Worm (Caenorhabditis elegans) whole organism, late embryonic: ENCODE results near the gene C06G3.3.

Source experiments
- C38D4.7 ChIP-seq: fragments of 200-800 bp; sonication (Bioruptor generic); optimal IDR thresholded peaks from 2 replicates; lab custom pipeline; 2018; ENCODE audit warnings: mild to moderate bottlenecking, missing genetic modification characterization, moderate library complexity, missing compliant biosample characterization
- K02D7.2 ChIP-seq: sonication (generic microtip); optimal IDR thresholded peaks from 2 replicates; lab custom pipeline; 2017; ENCODE audit warnings: mild to moderate bottlenecking, missing genetic modification characterization, missing compliant biosample characterization
- K09A11.1 ChIP-seq: sonication (generic microtip); optimal IDR thresholded peaks from 2 replicates; lab custom pipeline; 2017; ENCODE audit warnings: antibody characterized with exemption, mild to moderate bottlenecking, missing genetic modification characterization, missing compliant biosample characterization; ENCODE audit not compliant: insufficient read depth
- Y22D7AL.16 ChIP-seq: sonication (generic microtip); optimal IDR thresholded peaks from 2 replicates; lab custom pipeline; 2016; ENCODE audit warnings: missing genetic modification characterization, missing compliant biosample characterization
- ceh-14 ChIP-seq: sonication (generic microtip); optimal IDR thresholded peaks from 2 replicates; lab custom pipeline; 2016; ENCODE audit warnings: missing genotype, missing genetic modification characterization, missing compliant biosample characterization
- ceh-18 ChIP-seq: sonication (generic microtip); optimal IDR thresholded peaks from 2 replicates; lab custom pipeline; 2016; ENCODE audit warnings: missing genetic modification characterization, missing compliant biosample characterization
- ceh-2 ChIP-seq: sonication (generic microtip); optimal IDR thresholded peaks from 2 replicates; lab custom pipeline; 2016; ENCODE audit warnings: missing genotype, missing genetic modification characterization, missing compliant biosample characterization
- ceh-30 ChIP-seq: fragments of 150-350 bp; optimal IDR thresholded peaks from 2 replicates; lab custom pipeline; 2014; ENCODE audit warnings: missing biosample characterization, missing genetic modification characterization
- ceh-31 ChIP-seq: sonication (generic microtip); optimal IDR thresholded peaks from 2 replicates; lab custom pipeline; 2016; ENCODE audit warnings: missing genetic modification characterization, missing compliant biosample characterization
- ceh-34 ChIP-seq: sonication (generic microtip); optimal IDR thresholded peaks from 2 replicates; lab custom pipeline; 2016; ENCODE audit warnings: mild to moderate bottlenecking, missing genetic modification characterization, missing compliant biosample characterization
- ceh-48 ChIP-seq: sonication (generic microtip); optimal IDR thresholded peaks from 2 replicates; lab custom pipeline; 2016; ENCODE audit warnings: missing genetic modification characterization, inconsistent platforms, missing compliant biosample characterization
- ceh-9 ChIP-seq: sonication (generic microtip); optimal IDR thresholded peaks from 2 replicates; lab custom pipeline; 2016; ENCODE audit warnings: mild to moderate bottlenecking, missing genetic modification characterization, inconsistent platforms, missing compliant biosample characterization
- dmd-4 ChIP-seq: sonication (generic microtip); optimal IDR thresholded peaks from 2 replicates; lab custom pipeline; 2016; ENCODE audit warnings: borderline replicate concordance, missing genetic modification characterization, missing compliant biosample characterization
- elt-2 ChIP-seq: sonication (generic microtip); optimal IDR thresholded peaks from 2 replicates; lab custom pipeline; 2016; ENCODE audit warnings: missing genetic modification reagents, missing genetic modification characterization, missing compliant biosample characterization
- elt-4 ChIP-seq: sonication (generic microtip); optimal IDR thresholded peaks from 2 replicates; lab custom pipeline; 2016; ENCODE audit warnings: missing genetic modification characterization, missing compliant biosample characterization
- ets-4 ChIP-seq: sonication (generic microtip); optimal IDR thresholded peaks from 2 replicates; lab custom pipeline; 2016; ENCODE audit warnings: missing genetic modification characterization, missing compliant biosample characterization
- fax-1 ChIP-seq: sonication (generic microtip); optimal IDR thresholded peaks from 2 replicates; lab custom pipeline; 2016; ENCODE audit warnings: missing genotype, missing genetic modification characterization, missing compliant biosample characterization
- fkh-6 ChIP-seq: sonication (generic microtip); optimal IDR thresholded peaks from 2 replicates; lab custom pipeline; 2016; ENCODE audit warnings: missing genetic modification characterization, missing compliant biosample characterization
- hlh-13 ChIP-seq: fragments of 200-800 bp; sonication (Bioruptor generic); optimal IDR thresholded peaks from 2 replicates; lab custom pipeline; 2018; ENCODE audit warnings: mild to moderate bottlenecking, missing genetic modification characterization, missing compliant biosample characterization
- hlh-15 ChIP-seq: sonication (generic microtip); optimal IDR thresholded peaks from 2 replicates; lab custom pipeline; 2016; ENCODE audit warnings: missing genetic modification characterization, missing compliant biosample characterization
- hlh-30 ChIP-seq: sonication (generic microtip); optimal IDR thresholded peaks from 2 replicates; lab custom pipeline; 2017; ENCODE audit warnings: antibody characterized with exemption, missing genetic modification characterization, missing compliant biosample characterization; ENCODE audit not compliant: insufficient read depth
- hlh-8 ChIP-seq: sonication (generic microtip); optimal IDR thresholded peaks from 2 replicates; lab custom pipeline; 2016; ENCODE audit warnings: missing genotype, missing genetic modification characterization, missing compliant biosample characterization
- lim-6 ChIP-seq: sonication (generic microtip); optimal IDR thresholded peaks from 2 replicates; lab custom pipeline; 2016; ENCODE audit warnings: missing genetic modification characterization, missing compliant biosample characterization
- madf-2 ChIP-seq: sonication (generic microtip); optimal IDR thresholded peaks from 2 replicates; lab custom pipeline; 2017; ENCODE audit warnings: missing genetic modification characterization, missing compliant biosample characterization
- nfya-1 ChIP-seq: sonication (generic microtip); optimal IDR thresholded peaks from 2 replicates; lab custom pipeline; 2017; ENCODE audit warnings: missing genetic modification characterization, mild to moderate bottlenecking, missing compliant biosample characterization, antibody characterized with exemption, moderate library complexity
- nhr-232 ChIP-seq: sonication (generic microtip); optimal IDR thresholded peaks from 2 replicates; lab custom pipeline; 2016; ENCODE audit warnings: missing genetic modification characterization, missing compliant biosample characterization
- npax-4 ChIP-seq: sonication (generic microtip); optimal IDR thresholded peaks from 2 replicates; lab custom pipeline; 2016; ENCODE audit warnings: missing genetic modification characterization, missing compliant biosample characterization
- pag-3 ChIP-seq: sonication (generic microtip); optimal IDR thresholded peaks from 2 replicates; lab custom pipeline; 2016; ENCODE audit warnings: missing compliant biosample characterization, missing genetic modification characterization, borderline replicate concordance
- pat-9 ChIP-seq: fragments of 200-800 bp; sonication (Bioruptor generic); optimal IDR thresholded peaks from 2 replicates; lab custom pipeline; 2018; ENCODE audit warnings: mild to moderate bottlenecking, missing genetic modification characterization, moderate library complexity, missing compliant biosample characterization
- pha-2 ChIP-seq: sonication (generic microtip); optimal IDR thresholded peaks from 2 replicates; lab custom pipeline; 2017; ENCODE audit warnings: mild to moderate bottlenecking, missing genetic modification characterization, missing compliant biosample characterization
- sox-2 ChIP-seq: fragments of 200-800 bp; sonication (Bioruptor generic); IDR thresholded peaks from 2 replicates; pipeline ENCODE4 v1.3.6; 2022; ENCODE audit warnings: missing genetic modification reagents, missing genetic modification characterization, missing compliant biosample characterization
- unc-42 ChIP-seq: sonication (generic microtip); optimal IDR thresholded peaks from 2 replicates; lab custom pipeline; 2016; ENCODE audit warnings: missing genotype, missing genetic modification characterization, missing compliant biosample characterization
- unc-55 ChIP-seq: sonication (generic microtip); optimal IDR thresholded peaks from 2 replicates; lab custom pipeline; 2017; ENCODE audit warnings: missing biosample characterization, missing genetic modification reagents, missing genetic modification characterization
- zip-5 ChIP-seq: sonication (generic microtip); optimal IDR thresholded peaks from 2 replicates; lab custom pipeline; 2016; ENCODE audit warnings: missing genetic modification characterization, missing compliant biosample characterization

C06G3.3 gene

ce11 chrIV:7016502-7016901 lies 19.4 kb upstream of the C06G3.3 start (continued):
- TF ChIP-seq hlh-8 (tag; lab: Kevin White, UChicago) (peak; percentile 2), C38D4.7 (GFP tag; lab: Kevin White, UChicago) (no peak), elt-4 (tag; lab: Kevin White, UChicago) (no peak), sox-2 (GFP tag; lab: Robert Waterston, UW) (no peak), nhr-232 (tag; lab: Kevin White, UChicago) (no peak), hlh-30 (tag; lab: Kevin White, UChicago) (peak; percentile 60), ceh-14 (no peak)
- TF ChIP-seq, all 69 proteins: peak for 9

DNA sequence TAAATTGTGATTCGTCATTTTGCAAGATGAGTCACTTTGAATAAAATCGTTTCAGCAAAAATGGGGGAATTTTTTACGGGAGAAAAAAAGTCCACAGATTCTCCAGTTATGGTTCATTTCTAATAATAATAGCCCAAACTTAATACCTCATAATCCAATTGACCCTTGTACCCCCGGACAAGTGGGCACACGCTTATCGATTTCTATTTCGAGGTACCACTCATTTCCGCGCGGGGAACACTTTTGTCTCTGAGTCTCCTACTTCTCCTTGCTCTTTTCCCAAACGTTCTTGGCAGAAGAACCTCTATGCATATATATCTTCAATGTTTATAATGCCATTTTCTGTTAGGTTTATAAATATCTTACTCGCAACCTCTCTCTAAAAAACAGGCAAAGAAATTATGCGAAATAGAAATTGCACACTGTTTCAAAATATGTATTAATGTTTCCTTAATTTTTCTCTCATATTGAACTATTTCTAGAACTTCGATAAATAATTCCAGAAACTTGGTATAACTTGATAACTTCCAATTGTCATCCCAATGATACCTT lies 18.7 kb upstream of the C06G3.3 start, which contains the start of gene gldi-4:
Gene gldi-4, plus strand, starts transcription at position 502 of the 552 bp plus-strand sequence.
- no peak for TF ChIP-seq ceh-31 (tag; lab: Kevin White, UChicago)
- TF ChIP-seq unc-42, result peak; percentile 22
- TF ChIP-seq ceh-48, result peak; percentile 69

DNA sequence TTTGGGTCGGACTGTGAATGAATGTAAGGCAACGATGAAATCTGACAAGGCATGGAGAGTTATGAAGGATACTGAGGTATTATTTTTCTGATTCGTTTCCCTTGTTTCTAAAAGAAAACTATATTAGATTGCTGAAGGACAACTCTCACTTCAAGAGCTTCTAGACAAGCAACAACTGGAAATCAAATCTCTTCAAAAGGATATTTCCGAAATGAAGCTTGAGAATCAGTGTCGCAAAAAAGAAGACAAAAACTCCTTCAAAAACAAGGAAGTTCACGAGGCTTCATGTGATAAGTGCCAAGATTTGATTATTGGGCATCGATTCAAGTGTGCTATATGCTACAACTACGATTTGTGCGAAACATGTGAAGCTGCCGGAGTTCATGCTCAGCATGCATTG lies 17.3 kb upstream of the C06G3.3 start:
- TF ChIP-seq K09A11.1 (tag; lab: Kevin White, UChicago), result no peak
- no peak for TF ChIP-seq nfya-1
- no peak for TF ChIP-seq elt-2 (tag; lab: Kevin White, UChicago)
- TF ChIP-seq unc-55 (GFP tag; lab: Kevin White, UChicago), result no peak
- no peak for TF ChIP-seq C38D4.7 (GFP tag; lab: Kevin White, UChicago)
- no peak for TF ChIP-seq npax-4 (tag; lab: Kevin White, UChicago)
- TF ChIP-seq pat-9 (tag; lab: Kevin White, UChicago), result no peak
- no peak for TF ChIP-seq pha-2 (tag; lab: Kevin White, UChicago)
- TF ChIP-seq pag-3 (tag; lab: Kevin White, UChicago), result no peak

DNA sequence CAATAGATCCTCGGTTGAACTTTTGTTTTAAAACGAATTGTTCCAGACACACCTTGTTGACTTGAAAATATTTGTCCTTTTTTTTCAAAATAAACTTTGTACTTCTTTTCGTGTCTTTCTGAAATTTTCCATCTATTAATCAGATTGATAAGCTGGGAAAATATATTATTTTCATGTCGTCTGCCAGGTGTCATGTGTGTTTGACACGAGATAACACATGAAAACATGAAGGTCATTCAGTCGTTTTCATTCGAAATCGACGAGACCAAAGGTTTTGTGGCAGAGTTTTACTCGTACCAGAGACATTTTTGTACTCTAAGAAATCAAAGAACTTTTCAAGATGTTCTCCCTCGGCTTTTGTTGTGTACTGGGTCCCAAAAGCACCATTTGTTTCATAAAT lies 15.3 kb upstream of the C06G3.3 start:
- TF ChIP-seq ceh-18 (tag; lab: Kevin White, UChicago) (no peak), Y22D7AL.16 (tag; lab: Kevin White, UChicago) (no peak), fkh-6 (tag; lab: Kevin White, UChicago) (no peak), fax-1 (no peak), lim-6 (no peak), C38D4.7 (GFP tag; lab: Kevin White, UChicago) (no peak), hlh-13 (GFP tag; lab: Kevin White, UChicago) (no peak), K02D7.2 (no peak), madf-2 (no peak), elt-4 (tag; lab: Kevin White, UChicago) (no peak), nfya-1 (no peak), ceh-9 (tag; lab: Kevin White, UChicago) (no peak), zip-5 (tag; lab: Kevin White, UChicago) (no peak), hlh-30 (tag; lab: Kevin White, UChicago) (no peak), ets-4 (tag; lab: Kevin White, UChicago) (no peak), hlh-15 (no peak)

DNA sequence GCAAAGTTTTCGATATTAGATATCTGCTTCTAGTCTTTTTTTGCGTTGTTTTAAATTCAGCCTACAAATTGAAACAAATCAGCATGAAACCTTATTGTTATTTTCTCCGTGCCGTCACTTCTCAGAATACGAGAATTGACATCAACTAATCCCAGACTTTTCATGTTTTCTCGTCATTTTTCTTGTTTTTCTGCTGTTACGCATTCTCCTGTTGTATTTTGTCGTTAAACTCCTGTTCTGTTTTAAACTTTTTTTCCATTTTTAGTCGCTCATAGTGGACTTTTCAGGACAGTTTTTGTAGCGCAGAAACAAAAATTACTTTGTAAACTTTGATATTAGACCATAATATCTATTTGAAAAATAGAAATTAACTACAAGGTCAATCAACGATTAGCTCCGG lies 13.7 kb upstream of the C06G3.3 start:
- TF ChIP-seq dmd-4 (tag; lab: Kevin White, UChicago) (no peak), pat-9 (tag; lab: Kevin White, UChicago) (no peak)
- TF ChIP-seq, all 69 proteins: peak for 0

- TF ChIP-seq ceh-31 (tag; lab: Kevin White, UChicago) (peak; percentile 53), elt-2 (tag; lab: Kevin White, UChicago) (peak; percentile 7), unc-55 (GFP tag; lab: Kevin White, UChicago) (peak; percentile 7), unc-42 (peak; percentile 19), hlh-30 (tag; lab: Kevin White, UChicago) (peak; percentile 94), pag-3 (tag; lab: Kevin White, UChicago) (no peak), ceh-9 (tag; lab: Kevin White, UChicago) (no peak), ceh-2 (tag; lab: Kevin White, UChicago) (peak; percentile 4), ceh-30 (tag; lab: Kevin White, UChicago) (no peak), npax-4 (tag; lab: Kevin White, UChicago) (no peak), nfya-1 (peak; percentile 64), hlh-8 (tag; lab: Kevin White, UChicago) (peak; percentile 20), ceh-34 (tag; lab: Kevin White, UChicago) (peak; percentile 35), pha-2 (tag; lab: Kevin White, UChicago) (peak; percentile 63)
Measured at ce11 chrIV:7023004-7023403, 12.9 kb upstream of the C06G3.3 start.
